Worm (Caenorhabditis elegans) whole organism, L4 larva: Measurements from ENCODE around the gene cav-2.

Experiments used
- D1046.2 ChIP-seq: fragments of 200-800 bp; sonication (Bioruptor generic); IDR thresholded peaks from 2 replicates; pipeline ENCODE4 v1.3.6; 2022; ENCODE audit warnings: missing genetic modification characterization, missing compliant biosample characterization
- F37D6.2 ChIP-seq: sonication (generic microtip); optimal IDR thresholded peaks from 2 replicates; lab custom pipeline; 2016; ENCODE audit warnings: mild to moderate bottlenecking, missing genetic modification characterization, missing compliant biosample characterization
- F49E8.2 ChIP-seq: sonication (generic microtip); optimal IDR thresholded peaks from 2 replicates; lab custom pipeline; 2016; ENCODE audit warnings: missing compliant biosample characterization, mild to moderate bottlenecking, missing genetic modification characterization, borderline replicate concordance
- T26A8.4 ChIP-seq: fragments of 200-800 bp; sonication (Bioruptor generic); IDR thresholded peaks from 2 replicates; pipeline ENCODE4 v1.3.6; 2022; ENCODE audit warnings: missing genetic modification characterization, missing compliant biosample characterization
- Y105C5A.15 ChIP-seq: fragments of 200-800 bp; sonication (Bioruptor generic); IDR thresholded peaks from 2 replicates; pipeline ENCODE4 v1.3.6; 2022; ENCODE audit warnings: missing genetic modification characterization, missing compliant biosample characterization
- Y5F2A.4 ChIP-seq: fragments of 200-800 bp; sonication (Bioruptor generic); optimal IDR thresholded peaks from 2 replicates; lab custom pipeline; 2018; ENCODE audit warnings: mild to moderate bottlenecking, missing genetic modification characterization, missing compliant biosample characterization
- ZK546.5 ChIP-seq, 2 experiments: sonication (generic microtip); optimal IDR thresholded peaks; 2 replicates each; lab custom pipeline; 2017; ENCODE audit warnings: missing biosample characterization in 2 of 2, missing genetic modification characterization in 2 of 2
- aha-1 ChIP-seq: fragments of 150-350 bp; peaks from one replicate; lab custom pipeline; 2014; ENCODE audit warnings: missing biosample characterization, missing genetic modification characterization
- aly-2 ChIP-seq: sonication (generic microtip); optimal IDR thresholded peaks from 2 replicates; lab custom pipeline; 2018; ENCODE audit warnings: missing biosample characterization, missing genetic modification characterization
- arid-1 ChIP-seq: fragments of 200-800 bp; sonication (Bioruptor generic); conservative IDR thresholded peaks from 2 replicates; pipeline ENCODE4 v1.3.6; 2022; ENCODE audit warnings: missing genetic modification reagents, missing genetic modification characterization, missing compliant biosample characterization
- ceh-28 ChIP-seq: fragments of 150-350 bp; optimal IDR thresholded peaks from 2 replicates; lab custom pipeline; 2014; ENCODE audit warnings: missing biosample characterization, missing genetic modification reagents, missing genetic modification characterization
- ceh-32 ChIP-seq: sonication (generic microtip); optimal IDR thresholded peaks from 2 replicates; lab custom pipeline; 2016; ENCODE audit warnings: mild to moderate bottlenecking, missing genetic modification characterization, missing compliant biosample characterization; ENCODE audit not compliant: poor library complexity
- ceh-44 ChIP-seq: fragments of 200-800 bp; sonication (Bioruptor generic); IDR thresholded peaks from 2 replicates; pipeline ENCODE4 v1.3.6; 2022; ENCODE audit warnings: missing genetic modification reagents, missing genetic modification characterization, missing compliant biosample characterization
- ces-1 ChIP-seq: fragments of 150-350 bp; sonication (generic microtip); optimal IDR thresholded peaks from 4 replicates; lab custom pipeline; 2014; ENCODE audit warnings: missing biosample characterization, missing genetic modification reagents, missing genetic modification characterization
- daf-16 ChIP-seq, 3 experiments: sonication (generic microtip); optimal IDR thresholded peaks; 2 replicates each; lab custom pipeline; 2016 to 2017; ENCODE audit warnings: missing genetic modification characterization in 3 of 3, missing genetic modification reagents in 3 of 3, mild to moderate bottlenecking in 2 of 3, missing compliant biosample characterization in 2 of 3, missing biosample characterization in 1 of 3, moderate library complexity in 1 of 3
- daf-19 ChIP-seq: fragments of 200-800 bp; sonication (Bioruptor generic); conservative IDR thresholded peaks from 2 replicates; pipeline ENCODE4 v1.3.6; 2022; ENCODE audit warnings: missing genetic modification characterization, missing compliant biosample characterization
- daf-8 ChIP-seq: fragments of 200-800 bp; sonication (Bioruptor generic); IDR thresholded peaks from 2 replicates; pipeline ENCODE4 v1.3.6; 2022; ENCODE audit warnings: missing genetic modification characterization, missing compliant biosample characterization
- dmd-8 ChIP-seq: fragments of 200-800 bp; sonication (Bioruptor generic); IDR thresholded peaks from 2 replicates; pipeline ENCODE4 v1.3.6; 2022; ENCODE audit warnings: missing genetic modification characterization, missing compliant biosample characterization
- dpl-1 ChIP-seq: fragments of 150-350 bp; optimal IDR thresholded peaks from 2 replicates; lab custom pipeline; 2014; ENCODE audit warnings: missing biosample characterization, missing genetic modification reagents, missing genetic modification characterization
- dve-1 ChIP-seq: sonication (generic microtip); optimal IDR thresholded peaks from 2 replicates; lab custom pipeline; 2017; ENCODE audit warnings: antibody characterized with exemption, mild to moderate bottlenecking, missing genetic modification characterization, missing compliant biosample characterization; ENCODE audit not compliant: insufficient read depth
- egl-27 ChIP-seq: sonication (generic microtip); optimal IDR thresholded peaks from 3 replicates; lab custom pipeline; 2017; ENCODE audit warnings: missing biosample characterization, missing genetic modification reagents, missing genetic modification characterization
- gei-8 ChIP-seq: fragments of 200-800 bp; sonication (Bioruptor generic); optimal IDR thresholded peaks from 2 replicates; lab custom pipeline; 2018; ENCODE audit warnings: mild to moderate bottlenecking, missing genetic modification characterization, missing compliant biosample characterization
- jun-1 ChIP-seq: fragments of 150-350 bp; optimal IDR thresholded peaks from 2 replicates; lab custom pipeline; 2014; ENCODE audit warnings: missing biosample characterization, missing genetic modification reagents, missing genetic modification characterization
- lim-7 ChIP-seq: fragments of 200-800 bp; sonication (Bioruptor generic); IDR thresholded peaks from 2 replicates; pipeline ENCODE4 v1.3.6; 2022; ENCODE audit warnings: missing genetic modification characterization, missing compliant biosample characterization
- lin-29 ChIP-seq: fragments of 200-800 bp; sonication (Bioruptor generic); IDR thresholded peaks from 2 replicates; pipeline ENCODE4 v1.3.6; 2022; ENCODE audit warnings: missing genetic modification reagents, missing genetic modification characterization, missing compliant biosample characterization
- lsy-2 ChIP-seq, 2 experiments: fragments of 150-350 bp in 1 of 2; sonication (generic microtip) in 1 of 2; optimal IDR thresholded peaks; 2 replicates each; lab custom pipeline; 2014 to 2017; ENCODE audit warnings: missing biosample characterization in 2 of 2, missing genetic modification characterization in 2 of 2
- madf-5 ChIP-seq, 2 experiments: fragments of 200-800 bp; sonication (Bioruptor generic); IDR thresholded peaks; 2 replicates each; pipeline ENCODE4 v1.3.6; 2022; ENCODE audit warnings: missing compliant biosample characterization in 2 of 2, missing genetic modification characterization in 2 of 2
- madf-9 ChIP-seq: fragments of 200-800 bp; sonication (Bioruptor generic); conservative IDR thresholded peaks from 2 replicates; pipeline ENCODE4 v1.3.6; 2022; ENCODE audit warnings: missing genetic modification reagents, missing genetic modification characterization, missing compliant biosample characterization
- mdl-1 ChIP-seq, 2 experiments: fragments of 150-350 bp in 1 of 2; sonication (generic microtip) in 1 of 2; optimal IDR thresholded peaks; 2 replicates each; lab custom pipeline; 2014 to 2017; ENCODE audit warnings: missing biosample characterization in 2 of 2, missing genetic modification characterization in 2 of 2
- mdt-29 ChIP-seq: fragments of 200-800 bp; sonication (Bioruptor generic); IDR thresholded peaks from 2 replicates; pipeline ENCODE4 v1.3.6; 2022; ENCODE audit warnings: missing genetic modification reagents, missing genetic modification characterization, missing compliant biosample characterization
- mes-2 ChIP-seq: sonication (generic microtip); optimal IDR thresholded peaks from 2 replicates; lab custom pipeline; 2016; ENCODE audit warnings: missing genotype, mild to moderate bottlenecking, missing genetic modification characterization, missing compliant biosample characterization; ENCODE audit not compliant: poor library complexity, severe bottlenecking
- nhr-10 ChIP-seq: fragments of 150-350 bp; optimal IDR thresholded peaks from 2 replicates; lab custom pipeline; 2014; ENCODE audit warnings: missing biosample characterization, missing genetic modification characterization
- nhr-102 ChIP-seq: sonication (generic microtip); optimal IDR thresholded peaks from 2 replicates; lab custom pipeline; 2016; ENCODE audit warnings: mild to moderate bottlenecking, missing genetic modification characterization, moderate library complexity, missing compliant biosample characterization
- nhr-237 ChIP-seq: sonication (generic microtip); optimal IDR thresholded peaks from 2 replicates; lab custom pipeline; 2017; ENCODE audit warnings: missing biosample characterization, missing genetic modification characterization
- nhr-28 ChIP-seq: fragments of 150-350 bp; optimal IDR thresholded peaks from 2 replicates; lab custom pipeline; 2014; ENCODE audit warnings: missing biosample characterization, missing genetic modification characterization
- nhr-41 ChIP-seq: fragments of 200-800 bp; sonication (Bioruptor generic); IDR thresholded peaks from 2 replicates; pipeline ENCODE4 v1.3.6; 2022; ENCODE audit warnings: missing genetic modification reagents, missing genetic modification characterization, missing compliant biosample characterization
- nhr-42 ChIP-seq: fragments of 200-800 bp; sonication (Bioruptor generic); IDR thresholded peaks from 2 replicates; pipeline ENCODE4 v1.3.6; 2022; ENCODE audit warnings: missing genetic modification characterization, missing compliant biosample characterization
- nhr-6 ChIP-seq: fragments of 150-350 bp; optimal IDR thresholded peaks from 2 replicates; lab custom pipeline; 2014; ENCODE audit warnings: missing biosample characterization, missing genetic modification characterization
- nhr-76 ChIP-seq: fragments of 150-350 bp; optimal IDR thresholded peaks from 2 replicates; lab custom pipeline; 2014; ENCODE audit warnings: missing biosample characterization, missing genetic modification characterization
- saeg-2 ChIP-seq: fragments of 200-800 bp; sonication (Bioruptor generic); IDR thresholded peaks from 2 replicates; pipeline ENCODE4 v1.3.6; 2022; ENCODE audit warnings: missing genetic modification reagents, missing genetic modification characterization, missing compliant biosample characterization
- sdz-12 ChIP-seq: fragments of 200-800 bp; sonication (Bioruptor generic); optimal IDR thresholded peaks from 2 replicates; lab custom pipeline; 2018; ENCODE audit warnings: mild to moderate bottlenecking, missing genetic modification characterization, missing compliant biosample characterization
- snpc-4 ChIP-seq: fragments of 150-350 bp; optimal IDR thresholded peaks from 2 replicates; lab custom pipeline; 2014; ENCODE audit warnings: missing biosample characterization, missing genetic modification characterization
- spr-1 ChIP-seq: sonication (generic microtip); optimal IDR thresholded peaks from 2 replicates; lab custom pipeline; 2016; ENCODE audit warnings: mild to moderate bottlenecking, missing genetic modification characterization, missing compliant biosample characterization
- tag-97 ChIP-seq: fragments of 200-800 bp; sonication (Bioruptor generic); IDR thresholded peaks from 2 replicates; pipeline ENCODE4 v1.3.6; 2022; ENCODE audit warnings: missing genetic modification characterization, missing compliant biosample characterization
- unc-62 ChIP-seq, 3 experiments: fragments of 150-350 bp in 1 of 3; sonication (generic microtip); optimal IDR thresholded peaks in 2 of 3; peaks in 1 of 3; 1 replicate in 1 of 3; 2 replicates in 2 of 3; lab custom pipeline; 2014 to 2017; ENCODE audit warnings: missing biosample characterization in 3 of 3, missing genetic modification characterization in 3 of 3, missing genetic modification reagents in 3 of 3, missing genotype in 1 of 3
- vab-7 ChIP-seq: fragments of 200-800 bp; sonication (Bioruptor generic); IDR thresholded peaks from 2 replicates; pipeline ENCODE4 v1.3.6; 2022; ENCODE audit warnings: missing genetic modification reagents, missing genetic modification characterization, missing compliant biosample characterization
- zfp-2 ChIP-seq: sonication (generic microtip); optimal IDR thresholded peaks from 2 replicates; lab custom pipeline; 2016; ENCODE audit warnings: mild to moderate bottlenecking, missing genetic modification characterization, missing compliant biosample characterization
- zip-2 ChIP-seq: fragments of 150-350 bp; optimal IDR thresholded peaks from 2 replicates; lab custom pipeline; 2014; ENCODE audit warnings: missing biosample characterization, missing genetic modification characterization
- ztf-11 ChIP-seq: fragments of 150-350 bp; optimal IDR thresholded peaks from 2 replicates; lab custom pipeline; 2014; ENCODE audit warnings: missing biosample characterization, missing genetic modification characterization
- ztf-7 ChIP-seq: fragments of 150-350 bp; optimal IDR thresholded peaks from 2 replicates; lab custom pipeline; 2014; ENCODE audit warnings: missing biosample characterization, missing genetic modification characterization

The cav-2 gene

DNA sequence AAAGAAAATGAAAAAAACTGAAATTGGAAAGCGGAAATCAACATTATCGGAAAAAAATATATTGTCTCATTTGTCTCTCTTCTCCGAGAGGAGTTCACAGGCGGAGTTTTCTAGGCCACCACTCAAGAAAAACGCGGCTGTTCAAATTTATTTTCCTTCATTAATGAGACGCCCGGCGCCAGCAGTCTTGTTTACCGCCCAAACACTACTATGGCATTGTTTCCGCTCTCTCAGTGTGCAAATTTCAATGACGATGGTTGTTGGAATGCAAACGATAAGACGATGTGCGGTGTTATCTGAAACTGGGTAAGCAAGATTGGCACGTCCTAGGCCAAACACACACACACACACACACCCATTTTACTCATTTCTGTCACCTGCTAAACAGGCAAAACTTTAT, at the start of gene cav-2:
TSS of gene cav-2 (plus strand) at position 359 of the 400 bp plus-strand sequence.
- no peak for TF ChIP-seq ZK546.5 (tag; optimal IDR thresholded peaks at IDR 0.05; lab: Kevin White, UChicago)
- TF ChIP-seq nhr-42 (GFP tag; lab: Robert Waterston, UW): no peak
- TF ChIP-seq gei-8 (GFP tag; lab: Kevin White, UChicago): peak; percentile 70
- no peak for TF ChIP-seq egl-27 (tag; lab: Kevin White, UChicago)
- TF ChIP-seq mdl-1 (tag; optimal IDR thresholded peaks at IDR 0.05; lab: Kevin White, UChicago): peak in 1 of 2 experiments; percentile 54
- TF ChIP-seq unc-62 (GFP tag; optimal IDR thresholded peaks at IDR 0.05 in 1 of 2; lab: Kevin White, UChicago): no peak
- TF ChIP-seq unc-62 (tag; optimal IDR thresholded peaks at IDR 0.05; lab: Kevin White, UChicago): no peak
- TF ChIP-seq ceh-32 (tag; lab: Kevin White, UChicago): no peak
- no peak for TF ChIP-seq vab-7
- TF ChIP-seq Y105C5A.15: no peak
- no peak for TF ChIP-seq snpc-4 (tag; lab: Kevin White, UChicago)
- TF ChIP-seq ztf-11 (tag; lab: Kevin White, UChicago): no peak
- no peak for TF ChIP-seq sdz-12 (GFP tag; lab: Kevin White, UChicago)
- TF ChIP-seq dve-1 (tag; lab: Kevin White, UChicago): peak; percentile 79
- TF ChIP-seq aly-2 (tag; lab: Kevin White, UChicago): no peak
- TF ChIP-seq dmd-8 (GFP tag; lab: Robert Waterston, UW): no peak
- no peak for TF ChIP-seq spr-1
- no peak for TF ChIP-seq nhr-10
- no peak for TF ChIP-seq ces-1 (GFP tag; lab: Kevin White, UChicago)
- no peak for TF ChIP-seq ceh-28 (tag; lab: Kevin White, UChicago)
- TF ChIP-seq saeg-2 (GFP tag; lab: Robert Waterston, UW): 0 out of 2 replicates have a peak, but pooled peaks have one; percentile 36
- no peak for TF ChIP-seq nhr-76 (tag; lab: Kevin White, UChicago)
- peak; percentile 89 for TF ChIP-seq nhr-6 (tag; lab: Kevin White, UChicago)
- TF ChIP-seq F37D6.2 (tag; lab: Kevin White, UChicago): no peak
- TF ChIP-seq lsy-2 (tag; optimal IDR thresholded peaks at IDR 0.05; lab: Kevin White, UChicago): peak in 1 of 2 experiments; percentile 82
- no peak for TF ChIP-seq daf-8 (GFP tag; lab: Robert Waterston, UW)
- no peak for TF ChIP-seq lim-7 (GFP tag; lab: Robert Waterston, UW)
- peak; percentile 63 for TF ChIP-seq nhr-102
- peak; percentile 58; the same call in 1 of the 2 replicates for TF ChIP-seq mdt-29
- TF ChIP-seq Y5F2A.4 (GFP tag; lab: Kevin White, UChicago): no peak
- peak in 1 of 2 experiments; percentile 8; a peak in 1 of 4 replicates for TF ChIP-seq madf-5 (GFP tag; IDR thresholded peaks at IDR 0.05; lab: Robert Waterston, UW)
- TF ChIP-seq nhr-237 (tag; lab: Kevin White, UChicago): no peak
- peak; percentile 56 for TF ChIP-seq ztf-7
- TF ChIP-seq mes-2 (tag; lab: Kevin White, UChicago): peak; percentile 99
- TF ChIP-seq aha-1 (tag; lab: Kevin White, UChicago): peak; percentile 98
- no peak for TF ChIP-seq D1046.2 (GFP tag; lab: Robert Waterston, UW)
- no peak for TF ChIP-seq jun-1
- TF ChIP-seq daf-16 (GFP tag; optimal IDR thresholded peaks at IDR 0.05; lab: Kevin White, UChicago): peak in 1 of 2 experiments; percentile 65
- TF ChIP-seq daf-16 (tag; optimal IDR thresholded peaks at IDR 0.05; lab: Kevin White, UChicago): peak; percentile 100
- no peak for TF ChIP-seq lin-29 (GFP tag; lab: Robert Waterston, UW)
- TF ChIP-seq F49E8.2: no peak
- no peak for TF ChIP-seq arid-1 (GFP tag; lab: Robert Waterston, UW)
- no peak for TF ChIP-seq daf-19 (GFP tag; lab: Robert Waterston, UW)
- peak; percentile 97 for TF ChIP-seq dpl-1
- peak; percentile 54; the same call in 1 of the 2 replicates for TF ChIP-seq T26A8.4
- 0 out of 2 replicates have a peak, but pooled peaks have one; percentile 46 for TF ChIP-seq ceh-44
- TF ChIP-seq nhr-28: peak; percentile 79
- peak; percentile 11; the same call in 1 of the 2 replicates for TF ChIP-seq nhr-41 (GFP tag; lab: Robert Waterston, UW)
- no peak for TF ChIP-seq zfp-2 (tag; lab: Kevin White, UChicago)
- no peak for TF ChIP-seq tag-97 (GFP tag; lab: Robert Waterston, UW)
- TF ChIP-seq zip-2 (tag; lab: Kevin White, UChicago): no peak
- peak; percentile 76 for TF ChIP-seq madf-9
